Worm (Caenorhabditis elegans) whole organism, L2 larva: Measurements from ENCODE around the gene K12H6.9.

Source experiments
- R02D3.7 ChIP-seq: fragments of 150-350 bp; optimal IDR thresholded peaks from 2 replicates; lab custom pipeline; 2014; ENCODE audit warnings: missing biosample characterization, missing genetic modification characterization
- blmp-1 ChIP-seq: sonication (generic microtip); optimal IDR thresholded peaks from 2 replicates; lab custom pipeline; 2017; ENCODE audit warnings: missing genetic modification characterization, mild to moderate bottlenecking, missing compliant biosample characterization, antibody characterized with exemption, moderate library complexity; ENCODE audit not compliant: insufficient read depth
- lin-39 ChIP-seq: fragments of 150-350 bp; optimal IDR thresholded peaks from 2 replicates; lab custom pipeline; 2014; ENCODE audit warnings: missing biosample characterization, missing genetic modification reagents, missing genetic modification characterization
- lsy-2 ChIP-seq, 2 experiments: fragments of 150-350 bp in 1 of 2; sonication (generic microtip) in 1 of 2; optimal IDR thresholded peaks; 2 replicates each; lab custom pipeline; 2014 to 2017; ENCODE audit warnings: missing biosample characterization in 2 of 2, missing genetic modification characterization in 2 of 2
- mab-5 ChIP-seq: fragments of 150-350 bp; optimal IDR thresholded peaks from 2 replicates; lab custom pipeline; 2014; ENCODE audit warnings: missing biosample characterization, missing genetic modification characterization
- nhr-237 ChIP-seq: fragments of 150-350 bp; optimal IDR thresholded peaks from 2 replicates; lab custom pipeline; 2014; ENCODE audit warnings: missing biosample characterization, missing genetic modification characterization
- nhr-25 ChIP-seq: fragments of 150-350 bp; sonication (generic microtip); optimal IDR thresholded peaks from 3 replicates; lab custom pipeline; 2014; ENCODE audit warnings: missing biosample characterization, missing genetic modification characterization
- nhr-77 ChIP-seq: fragments of 150-350 bp; optimal IDR thresholded peaks from 2 replicates; lab custom pipeline; 2014; ENCODE audit warnings: missing biosample characterization, missing genetic modification characterization
- sma-9 ChIP-seq, 2 experiments: fragments of 150-350 bp in 1 of 2; sonication (generic microtip) in 1 of 2; optimal IDR thresholded peaks; 2 replicates each; lab custom pipeline; 2014 to 2016; ENCODE audit warnings: missing genetic modification characterization in 2 of 2, mild to moderate bottlenecking in 1 of 2, missing biosample characterization in 1 of 2, missing compliant biosample characterization in 1 of 2, missing genetic modification reagents in 1 of 2, moderate library complexity in 1 of 2
- unc-62 ChIP-seq: fragments of 150-350 bp; optimal IDR thresholded peaks from 2 replicates; lab custom pipeline; 2014; ENCODE audit warnings: missing biosample characterization, missing genetic modification reagents, missing genetic modification characterization
- zag-1 ChIP-seq: fragments of 150-350 bp; optimal IDR thresholded peaks from 2 replicates; lab custom pipeline; 2014; ENCODE audit warnings: missing biosample characterization, missing genetic modification characterization
- ztf-11 ChIP-seq: sonication (generic microtip); optimal IDR thresholded peaks from 2 replicates; lab custom pipeline; 2017; ENCODE audit warnings: missing biosample characterization, missing genetic modification characterization

- TF ChIP-seq mab-5 (tag; lab: Kevin White, UChicago) = no peak
- no peak for TF ChIP-seq lsy-2 (tag; optimal IDR thresholded peaks at IDR 0.05; lab: Kevin White, UChicago)
- TF ChIP-seq R02D3.7 (tag; lab: Kevin White, UChicago) = no peak
- no peak for TF ChIP-seq unc-62 (GFP tag; lab: Kevin White, UChicago)
- no peak for TF ChIP-seq nhr-25
- TF ChIP-seq nhr-237 (tag; lab: Kevin White, UChicago) = no peak
- no peak for TF ChIP-seq ztf-11
- no peak for TF ChIP-seq zag-1 (tag; lab: Kevin White, UChicago)
- TF ChIP-seq nhr-77 = no peak
- no peak for TF ChIP-seq sma-9 (GFP tag; optimal IDR thresholded peaks at IDR 0.05; lab: Kevin White, UChicago)
- TF ChIP-seq sma-9 (tag; optimal IDR thresholded peaks at IDR 0.05; lab: Kevin White, UChicago) = no peak
- TF ChIP-seq lin-39 = no peak
- no peak for TF ChIP-seq blmp-1 (tag; lab: Kevin White, UChicago)
These were observed 41.2 kb downstream of the K12H6.9 start for ce11 chrII:2865355-2865754.
